Worm (Caenorhabditis elegans) whole organism, L1 larva: ENCODE measurements around the gene dml-1.
"Not testable (repeated sequence)": the region's sequence is repeated elsewhere in the genome, so short reads cannot be mapped to it uniquely, and the experiment has no call there.

ENCODE experiments used
- C04F5.9 ChIP-seq: sonication (generic microtip); optimal IDR thresholded peaks from 2 replicates; lab custom pipeline; 2016; ENCODE audit warnings: missing genetic modification characterization, missing compliant biosample characterization
- F16B12.6 ChIP-seq: fragments of 150-350 bp; optimal IDR thresholded peaks from 2 replicates; lab custom pipeline; 2014; ENCODE audit warnings: missing biosample characterization, missing genetic modification characterization
- blmp-1 ChIP-seq: fragments of 150-350 bp; optimal IDR thresholded peaks from 2 replicates; lab custom pipeline; 2014; ENCODE audit warnings: missing biosample characterization, missing genetic modification characterization
- ceh-88 ChIP-seq: fragments of 200-800 bp; sonication (Bioruptor generic); IDR thresholded peaks from 2 replicates; pipeline ENCODE4 v1.3.6; 2022; ENCODE audit warnings: missing genetic modification characterization, missing compliant biosample characterization
- dpl-1 ChIP-seq, 3 experiments: fragments of 150-350 bp in 2 of 3; sonication (generic microtip) in 1 of 3; optimal IDR thresholded peaks; 2 replicates each; lab custom pipeline; 2014 to 2017; ENCODE audit warnings: missing biosample characterization in 3 of 3, missing genetic modification characterization in 3 of 3, missing genetic modification reagents in 3 of 3
- efl-1 ChIP-seq, 4 experiments: fragments of 150-350 bp; optimal IDR thresholded peaks in 3 of 4; peaks in 1 of 4; 1 replicate in 1 of 4; 2 replicates in 3 of 4; lab custom pipeline; 2014; ENCODE audit warnings: missing biosample characterization in 2 of 4, missing genetic modification characterization in 2 of 4, missing genetic modification reagents in 2 of 4
- efl-3 ChIP-seq: fragments of 200-800 bp; sonication (Bioruptor generic); optimal IDR thresholded peaks from 2 replicates; lab custom pipeline; 2018; ENCODE audit warnings: mild to moderate bottlenecking, missing genetic modification characterization, missing compliant biosample characterization
- ets-5 ChIP-seq: fragments of 200-800 bp; sonication (Bioruptor generic); IDR thresholded peaks from 2 replicates; pipeline ENCODE4 v1.3.6; 2022; ENCODE audit warnings: missing genetic modification characterization, missing compliant biosample characterization
- fkh-10 ChIP-seq: sonication (generic microtip); optimal IDR thresholded peaks from 2 replicates; lab custom pipeline; 2017; ENCODE audit warnings: missing biosample characterization, missing genetic modification reagents, missing genetic modification characterization
- fkh-4 ChIP-seq: sonication (generic microtip); optimal IDR thresholded peaks from 2 replicates; lab custom pipeline; 2016; ENCODE audit warnings: missing compliant biosample characterization, missing genetic modification characterization, borderline replicate concordance
- grh-1 ChIP-seq: fragments of 200-800 bp; sonication (Bioruptor generic); IDR thresholded peaks from 2 replicates; pipeline ENCODE4 v1.3.6; 2022; ENCODE audit warnings: missing genetic modification reagents, missing genetic modification characterization, missing compliant biosample characterization
- hlh-4 ChIP-seq: sonication (generic microtip); optimal IDR thresholded peaks from 2 replicates; lab custom pipeline; 2016; ENCODE audit warnings: mild to moderate bottlenecking, missing genetic modification characterization, missing compliant biosample characterization
- irx-1 ChIP-seq: sonication (generic microtip); optimal IDR thresholded peaks from 2 replicates; lab custom pipeline; 2016; ENCODE audit warnings: missing genetic modification characterization, missing compliant biosample characterization
- isw-1 ChIP-seq: fragments of 200-800 bp; sonication (Bioruptor generic); IDR thresholded peaks from 2 replicates; pipeline ENCODE4 v1.3.6; 2022; ENCODE audit warnings: missing genetic modification characterization, missing compliant biosample characterization
- jun-1 ChIP-seq: fragments of 150-350 bp; optimal IDR thresholded peaks from 2 replicates; lab custom pipeline; 2014; ENCODE audit warnings: missing biosample characterization, missing genetic modification reagents, missing genetic modification characterization
- lin-13 ChIP-seq: fragments of 150-350 bp; optimal IDR thresholded peaks from 2 replicates; lab custom pipeline; 2014; ENCODE audit warnings: missing biosample characterization, missing genetic modification reagents, missing genetic modification characterization
- lin-14 ChIP-seq: fragments of 200-800 bp; sonication (Bioruptor generic); optimal IDR thresholded peaks from 2 replicates; lab custom pipeline; 2018; ENCODE audit warnings: mild to moderate bottlenecking, missing genetic modification characterization, moderate library complexity, missing compliant biosample characterization
- lin-15B ChIP-seq: fragments of 150-350 bp; sonication (generic microtip); optimal IDR thresholded peaks from 3 replicates; lab custom pipeline; 2014; ENCODE audit warnings: missing biosample characterization, missing genetic modification characterization
- lin-39 ChIP-seq: fragments of 150-350 bp; optimal IDR thresholded peaks from 2 replicates; lab custom pipeline; 2014; ENCODE audit warnings: missing biosample characterization, missing genetic modification reagents, missing genetic modification characterization
- lir-3 ChIP-seq: sonication (generic microtip); optimal IDR thresholded peaks from 2 replicates; lab custom pipeline; 2016; ENCODE audit warnings: mild to moderate bottlenecking, missing genetic modification characterization, moderate library complexity, missing compliant biosample characterization; ENCODE audit not compliant: poor library complexity
- lsy-2 ChIP-seq, 2 experiments: fragments of 150-350 bp; optimal IDR thresholded peaks; 2 replicates each; lab custom pipeline; 2014; ENCODE audit warnings: missing biosample characterization in 2 of 2, missing genetic modification characterization in 2 of 2
- mef-2 ChIP-seq: fragments of 150-350 bp; optimal IDR thresholded peaks from 2 replicates; lab custom pipeline; 2014; ENCODE audit warnings: missing biosample characterization, missing genetic modification characterization
- nhr-19 ChIP-seq: fragments of 200-800 bp; sonication (Bioruptor generic); conservative IDR thresholded peaks from 2 replicates; pipeline ENCODE4 v1.3.6; 2022; ENCODE audit warnings: missing genetic modification characterization, missing compliant biosample characterization
- nhr-20 ChIP-seq: sonication (generic microtip); optimal IDR thresholded peaks from 2 replicates; lab custom pipeline; 2016; ENCODE audit warnings: mild to moderate bottlenecking, missing genetic modification characterization, missing compliant biosample characterization
- nhr-47 ChIP-seq: sonication (generic microtip); optimal IDR thresholded peaks from 2 replicates; lab custom pipeline; 2016; ENCODE audit warnings: mild to moderate bottlenecking, missing genetic modification characterization, moderate library complexity, missing compliant biosample characterization
- nhr-71 ChIP-seq: sonication (generic microtip); optimal IDR thresholded peaks from 2 replicates; lab custom pipeline; 2016; ENCODE audit warnings: mild to moderate bottlenecking, missing genetic modification characterization, moderate library complexity, missing compliant biosample characterization
- nhr-77 ChIP-seq: fragments of 150-350 bp; optimal IDR thresholded peaks from 2 replicates; lab custom pipeline; 2014; ENCODE audit warnings: missing biosample characterization, missing genetic modification characterization
- nhr-85 ChIP-seq: sonication (generic microtip); peaks from one replicate; lab custom pipeline; 2016; ENCODE audit warnings: missing genetic modification characterization, inconsistent platforms, missing compliant biosample characterization
- nhr-90 ChIP-seq: sonication (generic microtip); optimal IDR thresholded peaks from 2 replicates; lab custom pipeline; 2016; ENCODE audit warnings: mild to moderate bottlenecking, missing genetic modification characterization, missing compliant biosample characterization; ENCODE audit not compliant: poor library complexity
- pag-3 ChIP-seq: sonication (generic microtip); optimal IDR thresholded peaks from 2 replicates; lab custom pipeline; 2017; ENCODE audit warnings: missing genetic modification characterization, mild to moderate bottlenecking, missing compliant biosample characterization, antibody characterized with exemption, borderline replicate concordance; ENCODE audit not compliant: insufficient read depth
- pqm-1 ChIP-seq: sonication (generic microtip); optimal IDR thresholded peaks from 3 replicates; lab custom pipeline; 2017; ENCODE audit warnings: missing biosample characterization, missing genetic modification characterization
- skn-1 ChIP-seq: fragments of 150-350 bp; optimal IDR thresholded peaks from 2 replicates; lab custom pipeline; 2014; ENCODE audit warnings: missing biosample characterization, missing genetic modification characterization
- snpc-4 ChIP-seq: fragments of 150-350 bp; optimal IDR thresholded peaks from 2 replicates; lab custom pipeline; 2014; ENCODE audit warnings: missing biosample characterization, missing genetic modification characterization
- snu-23 ChIP-seq: sonication (generic microtip); optimal IDR thresholded peaks from 2 replicates; lab custom pipeline; 2016; ENCODE audit warnings: missing genetic modification characterization, missing compliant biosample characterization
- tbx-2 ChIP-seq: sonication (generic microtip); optimal IDR thresholded peaks from 2 replicates; lab custom pipeline; 2016; ENCODE audit warnings: missing genetic modification characterization, missing compliant biosample characterization
- unc-130 ChIP-seq: fragments of 150-350 bp; optimal IDR thresholded peaks from 2 replicates; lab custom pipeline; 2017; ENCODE audit warnings: missing biosample characterization, missing genetic modification characterization, inconsistent platforms
- unc-86 ChIP-seq: sonication (generic microtip); optimal IDR thresholded peaks from 2 replicates; lab custom pipeline; 2016; ENCODE audit warnings: missing genetic modification characterization, missing compliant biosample characterization
- xbp-1 ChIP-seq: sonication (generic microtip); optimal IDR thresholded peaks from 2 replicates; lab custom pipeline; 2016; ENCODE audit warnings: missing genetic modification characterization, missing compliant biosample characterization
- zag-1 ChIP-seq: fragments of 150-350 bp; optimal IDR thresholded peaks from 2 replicates; lab custom pipeline; 2014; ENCODE audit warnings: missing biosample characterization, missing genetic modification characterization
- ztf-11 ChIP-seq, 2 experiments: sonication (generic microtip); optimal IDR thresholded peaks; 2 replicates each; lab custom pipeline; 2016 to 2017; ENCODE audit warnings: missing genetic modification characterization in 2 of 2, missing biosample characterization in 1 of 2, missing compliant biosample characterization in 1 of 2

The dml-1 gene

DNA sequence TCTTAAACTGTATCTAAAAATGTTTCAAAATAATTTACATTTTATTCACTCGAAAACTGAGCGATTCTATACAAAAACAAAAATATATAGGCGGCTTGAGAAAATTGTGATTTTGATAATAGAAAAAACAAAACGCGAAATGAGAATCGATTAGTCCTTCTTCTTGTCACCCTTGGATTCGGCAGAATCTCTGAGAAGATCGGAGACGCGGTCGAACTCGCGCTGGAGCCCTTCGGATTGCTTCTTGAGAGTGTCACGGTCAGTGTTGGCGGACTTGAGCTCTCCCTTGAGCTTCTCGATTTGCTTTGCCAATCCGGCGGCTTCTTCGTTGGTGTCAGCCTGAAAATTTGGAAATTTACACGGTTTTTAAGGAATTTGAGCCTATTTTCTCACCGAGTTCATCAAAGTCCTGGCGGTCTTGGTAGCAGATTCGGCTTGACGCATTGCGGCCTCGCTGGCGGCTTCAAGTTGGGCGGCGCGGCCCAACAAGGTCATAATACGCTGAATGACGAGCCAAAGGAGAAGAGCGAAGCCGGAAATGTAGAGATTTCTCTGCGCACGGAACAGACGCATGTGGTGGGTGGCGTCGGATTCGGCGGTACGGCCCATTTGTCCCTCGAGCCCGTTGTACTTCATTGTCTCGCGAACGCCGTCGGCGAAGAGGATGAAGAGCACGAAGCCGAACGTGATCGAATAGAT lies 4.9 kb downstream of the dml-1 start:
- no peak for TF ChIP-seq efl-1 (optimal IDR thresholded peaks at IDR 0.05; lab: Kevin White, UChicago)
- TF ChIP-seq efl-1 (GFP tag; optimal IDR thresholded peaks at IDR 0.05 in 1 of 2; lab: Kevin White, UChicago): peak in 1 of 2 experiments; percentile 59
- no peak for TF ChIP-seq efl-3
- TF ChIP-seq fkh-4 (tag; lab: Kevin White, UChicago): no peak

DNA sequence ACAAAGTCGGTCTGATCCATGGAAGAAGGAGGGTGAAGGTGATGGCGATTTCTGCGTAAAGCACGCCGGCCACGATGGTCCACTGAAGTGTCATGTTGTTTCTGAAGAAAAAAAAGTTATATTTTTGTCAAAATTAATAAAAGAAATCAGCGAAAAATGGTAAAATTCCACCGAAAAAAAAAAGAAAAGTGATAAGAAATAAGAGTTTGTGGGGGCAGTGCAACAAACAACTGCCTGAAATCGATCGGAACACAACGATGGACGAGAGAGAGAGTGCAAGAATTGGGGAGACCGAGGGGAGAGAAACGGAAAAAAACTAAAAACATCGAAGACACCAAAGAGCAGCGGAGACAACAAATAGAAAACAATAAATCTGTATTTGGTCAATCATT lies 5.6 kb downstream of the dml-1 start, which contains the start of gene Y54G2A.18:
Gene Y54G2A.18 (minus strand): TSS at position 101 of the 392 bp plus-strand sequence.
- TF ChIP-seq zag-1 (no peak), nhr-20 (tag; lab: Kevin White, UChicago) (no peak), unc-130 (tag; lab: Kevin White, UChicago) (no peak)
- TF ChIP-seq, all 84 proteins: peak for 0

DNA sequence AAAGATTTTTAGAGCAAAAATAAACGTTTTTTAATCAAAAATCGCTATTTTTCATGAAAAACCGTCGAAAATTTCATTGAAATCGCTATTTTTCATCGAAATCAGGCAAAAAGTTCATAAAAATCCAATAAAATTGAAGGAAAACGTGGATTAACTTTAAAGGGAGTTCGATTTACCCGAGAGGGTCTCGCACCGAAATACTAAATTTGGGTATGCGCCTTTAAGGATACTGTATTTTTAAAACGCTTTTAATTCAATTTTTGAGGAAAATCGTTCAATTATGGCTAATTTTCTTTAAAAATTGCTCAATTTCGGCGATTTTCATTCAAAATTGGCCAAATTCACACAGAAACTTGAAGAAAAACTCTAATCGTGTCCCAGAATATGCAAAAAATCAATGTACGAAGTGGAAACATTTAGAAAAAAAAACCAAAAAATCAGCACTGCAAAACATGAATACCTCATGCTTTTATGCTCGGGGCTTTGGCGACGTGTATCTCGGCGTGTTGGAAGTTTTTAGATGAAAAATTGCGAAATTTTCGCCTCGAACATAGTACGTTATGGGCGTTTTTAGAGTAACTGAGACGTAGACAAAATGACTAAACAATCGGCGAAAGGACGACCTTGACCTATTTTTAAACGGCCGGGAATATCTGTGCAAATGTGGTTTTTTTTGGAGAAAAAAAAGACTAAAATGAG lies 6.2 kb downstream of the dml-1 start:
- TF ChIP-seq nhr-77 (tag; lab: Kevin White, UChicago) (no peak), nhr-85 (tag; lab: Kevin White, UChicago) (peak; percentile 76), blmp-1 (tag; lab: Kevin White, UChicago) (peak; percentile 69), skn-1 (peak; percentile 1)

DNA sequence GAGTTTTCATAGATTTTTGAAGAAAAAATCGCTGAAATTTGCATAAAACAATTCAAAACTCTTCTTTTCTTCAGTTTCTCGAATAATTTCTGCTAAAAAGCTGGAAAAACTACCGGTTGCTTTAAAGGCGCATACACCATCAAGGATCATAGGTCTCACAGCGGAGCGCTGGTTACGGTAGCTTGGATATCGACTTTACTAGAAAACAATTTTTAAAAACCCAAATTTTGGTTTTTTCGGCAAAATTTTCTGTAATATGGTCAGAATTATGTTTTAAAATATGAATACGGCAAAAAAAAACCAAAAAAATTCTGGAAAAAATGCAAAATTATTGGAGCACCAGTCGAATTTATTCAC lies 6.7 kb downstream of the dml-1 start:
- TF ChIP-seq snpc-4: no peak
- TF ChIP-seq lin-39: no peak
- no peak for TF ChIP-seq jun-1 (tag; lab: Kevin White, UChicago)
- no peak for TF ChIP-seq lin-13 (GFP tag; lab: Kevin White, UChicago)
- TF ChIP-seq ztf-11 (tag; optimal IDR thresholded peaks at IDR 0.05; lab: Kevin White, UChicago): no peak
- TF ChIP-seq irx-1: no peak
- no peak for TF ChIP-seq nhr-77 (tag; lab: Kevin White, UChicago)
- no peak for TF ChIP-seq pqm-1 (tag; lab: Kevin White, UChicago)
- no peak for TF ChIP-seq C04F5.9 (tag; lab: Kevin White, UChicago)
- TF ChIP-seq lin-15B (tag; lab: Kevin White, UChicago): no peak
- TF ChIP-seq fkh-10: no peak
- TF ChIP-seq ets-5: no peak
- no peak for TF ChIP-seq lir-3
- TF ChIP-seq pag-3 (tag; lab: Kevin White, UChicago): no peak

DNA sequence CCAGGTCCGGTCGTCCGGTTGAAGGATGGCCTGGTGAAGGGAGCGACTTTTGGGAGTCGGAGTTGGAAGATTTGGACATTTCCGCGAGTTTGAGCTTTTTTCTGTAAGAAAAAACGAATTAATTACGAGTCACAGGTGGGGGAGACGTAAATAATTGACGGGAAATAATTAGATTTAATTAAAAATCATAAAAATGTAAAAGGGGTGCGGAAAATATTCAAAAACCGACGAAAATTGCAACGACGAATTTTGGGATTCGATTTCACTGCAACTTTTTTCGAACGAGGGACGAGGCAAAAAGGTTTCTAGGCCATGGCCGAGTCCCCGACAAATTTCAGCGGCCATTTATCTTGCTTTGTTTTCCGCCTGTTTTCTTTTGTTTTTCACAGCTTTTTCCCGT lies 7.9 kb downstream of the dml-1 start, which contains the start of gene Y54G2A.19:
Gene Y54G2A.19 (minus strand): TSS at position 101 of the 400 bp plus-strand sequence.
- TF ChIP-seq mef-2 (tag; lab: Kevin White, UChicago); pqm-1 (tag; lab: Kevin White, UChicago); hlh-4: not testable (repeated sequence)

DNA sequence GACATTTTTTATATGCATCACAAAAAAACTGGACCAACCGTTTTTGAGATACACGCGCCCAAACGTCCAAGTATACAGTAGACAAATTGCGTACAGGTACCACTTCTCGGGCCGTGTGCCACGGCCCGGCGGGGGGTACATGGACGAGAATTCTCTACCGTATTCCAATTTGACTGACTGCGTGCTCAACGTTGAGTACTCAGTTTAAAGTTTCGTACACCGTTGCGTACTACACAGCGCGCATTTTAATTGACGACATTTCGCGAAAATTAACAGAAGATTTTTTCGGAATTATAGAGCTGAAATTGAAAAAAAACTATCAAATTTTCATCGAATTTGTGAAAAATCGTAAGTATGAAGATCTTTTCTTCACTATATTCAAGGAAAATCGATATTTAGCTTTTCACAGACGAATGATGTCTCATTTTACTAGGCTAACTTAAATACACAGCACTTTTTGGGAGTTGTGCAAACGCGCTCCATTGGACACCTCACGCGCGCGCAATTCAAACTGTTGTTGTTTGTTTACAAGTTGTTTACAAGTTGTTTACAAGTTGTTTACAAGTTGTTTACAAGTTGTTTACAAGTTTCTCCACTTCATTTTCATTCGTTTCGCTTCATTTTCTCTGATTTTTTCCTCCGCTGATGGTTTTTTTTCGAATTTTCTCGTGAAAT lies 9.4 kb downstream of the dml-1 start:
- peak; percentile 77 for TF ChIP-seq nhr-19 (GFP tag; lab: Robert Waterston, UW)
- peak; percentile 69 for TF ChIP-seq grh-1 (GFP tag; lab: Robert Waterston, UW)
- TF ChIP-seq nhr-71 (tag; lab: Kevin White, UChicago): peak; percentile 64
- TF ChIP-seq lin-14 (GFP tag; lab: Kevin White, UChicago): peak; percentile 40
- peak; percentile 75 for TF ChIP-seq nhr-47 (tag; lab: Kevin White, UChicago)
- peak; percentile 15 for TF ChIP-seq nhr-90 (tag; lab: Kevin White, UChicago)
- TF ChIP-seq unc-86 (tag; lab: Kevin White, UChicago): peak; percentile 29
- peak in 1 of 3 experiments; percentile 65 for TF ChIP-seq dpl-1 (GFP tag; optimal IDR thresholded peaks at IDR 0.05; lab: Kevin White, UChicago)
- TF ChIP-seq isw-1 (GFP tag; lab: Robert Waterston, UW): peak; percentile 30
- TF ChIP-seq ceh-88: peak; percentile 70
- TF ChIP-seq snu-23 (GFP tag; lab: Kevin White, UChicago): peak; percentile 19
- TF ChIP-seq nhr-85 (tag; lab: Kevin White, UChicago): peak; percentile 65
- peak; percentile 49 to 68 for TF ChIP-seq efl-1 (optimal IDR thresholded peaks at IDR 0.05; lab: Kevin White, UChicago)
- peak; percentile 69 to 94 for TF ChIP-seq efl-1 (GFP tag; optimal IDR thresholded peaks at IDR 0.05 in 1 of 2; lab: Kevin White, UChicago)
- peak; percentile 55 to 56 for TF ChIP-seq lsy-2 (tag; optimal IDR thresholded peaks at IDR 0.05; lab: Kevin White, UChicago)
- peak; percentile 58 for TF ChIP-seq xbp-1
- TF ChIP-seq tbx-2 (tag; lab: Kevin White, UChicago): peak; percentile 34
- TF ChIP-seq F16B12.6 (tag; lab: Kevin White, UChicago): peak; percentile 14
